Worm (Caenorhabditis elegans) whole organism, L4/young adult: ENCODE results near the gene nape-2.

ENCODE experiments used
- W03F9.2 ChIP-seq: fragments of 150-350 bp; optimal IDR thresholded peaks from 2 replicates; lab custom pipeline; 2014; ENCODE audit warnings: missing biosample characterization, missing genetic modification characterization
- dao-5 ChIP-seq: sonication (generic microtip); optimal IDR thresholded peaks from 2 replicates; lab custom pipeline; 2016; ENCODE audit warnings: missing genotype, missing genetic modification characterization, moderate library complexity, missing compliant biosample characterization
- him-1 ChIP-seq: sonication (generic microtip); optimal IDR thresholded peaks from 2 replicates; lab custom pipeline; 2016; ENCODE audit warnings: missing genotype, missing genetic modification reagents, missing genetic modification characterization, missing compliant biosample characterization

ce11 chrIV:3725845-3726244 lies 12.9 kb downstream of the nape-2 start, which contains the start of gene smgl-2:
- TF ChIP-seq W03F9.2 (peak; percentile 83), him-1 (tag; lab: Kevin White, UChicago) (no peak), dao-5 (tag; lab: Kevin White, UChicago) (no peak)
